Worm (Caenorhabditis elegans) whole organism, early embryonic: ENCODE results near the gene pes-1.

Source experiments
- F13C5.2 ChIP-seq: sonication (generic microtip); optimal IDR thresholded peaks from 2 replicates; lab custom pipeline; 2017; ENCODE audit warnings: mild to moderate bottlenecking, missing genetic modification characterization, inconsistent platforms, missing compliant biosample characterization
- aly-1 ChIP-seq: sonication (generic microtip); optimal IDR thresholded peaks from 2 replicates; lab custom pipeline; 2016; ENCODE audit warnings: missing genetic modification characterization, missing compliant biosample characterization
- ama-1 ChIP-seq: fragments of 150-350 bp; optimal IDR thresholded peaks from 2 replicates; lab custom pipeline; 2014
- ceh-13 ChIP-seq: fragments of 200-800 bp; sonication (Bioruptor generic); optimal IDR thresholded peaks from 2 replicates; lab custom pipeline; 2018; ENCODE audit warnings: mild to moderate bottlenecking, missing genetic modification characterization, missing compliant biosample characterization
- ceh-36 ChIP-seq: sonication (generic microtip); optimal IDR thresholded peaks from 2 replicates; lab custom pipeline; 2016; ENCODE audit warnings: missing genetic modification characterization, inconsistent platforms, missing compliant biosample characterization
- ets-7 ChIP-seq: sonication (generic microtip); optimal IDR thresholded peaks from 2 replicates; lab custom pipeline; 2016; ENCODE audit warnings: missing genotype, missing genetic modification characterization, missing compliant biosample characterization
- flt-1 ChIP-seq: fragments of 200-800 bp; sonication (Bioruptor generic); IDR thresholded peaks from 2 replicates; pipeline ENCODE4 v1.3.6; 2022; ENCODE audit warnings: missing genetic modification characterization, missing compliant biosample characterization
- hmbx-1 ChIP-seq: sonication (generic microtip); optimal IDR thresholded peaks from 2 replicates; lab custom pipeline; 2016; ENCODE audit warnings: mild to moderate bottlenecking, missing genetic modification characterization, missing compliant biosample characterization
- hmg-4 ChIP-seq: fragments of 200-800 bp; sonication (Bioruptor generic); optimal IDR thresholded peaks from 2 replicates; lab custom pipeline; 2018; ENCODE audit warnings: mild to moderate bottlenecking, missing genetic modification characterization, missing compliant biosample characterization
- hnd-1 ChIP-seq: sonication (generic microtip); optimal IDR thresholded peaks from 2 replicates; lab custom pipeline; 2016; ENCODE audit warnings: missing genetic modification characterization, missing compliant biosample characterization
- pes-1 ChIP-seq: fragments of 200-800 bp; sonication (Bioruptor generic); IDR thresholded peaks from 2 replicates; pipeline ENCODE4 v1.3.6; 2022; ENCODE audit warnings: missing genetic modification reagents, missing genetic modification characterization, missing compliant biosample characterization
- scrt-1 ChIP-seq: fragments of 200-800 bp; sonication (Bioruptor generic); IDR thresholded peaks from 2 replicates; pipeline ENCODE4 v1.3.6; 2022; ENCODE audit warnings: missing genetic modification characterization, missing compliant biosample characterization
- tbx-37 ChIP-seq: fragments of 200-800 bp; sonication (Bioruptor generic); conservative IDR thresholded peaks from 2 replicates; pipeline ENCODE4 v1.3.6; 2022; ENCODE audit warnings: missing genetic modification reagents, missing genetic modification characterization, missing compliant biosample characterization
- tra-4 ChIP-seq: sonication (generic microtip); optimal IDR thresholded peaks from 2 replicates; lab custom pipeline; 2017; ENCODE audit warnings: missing genetic modification characterization, missing compliant biosample characterization

DNA sequence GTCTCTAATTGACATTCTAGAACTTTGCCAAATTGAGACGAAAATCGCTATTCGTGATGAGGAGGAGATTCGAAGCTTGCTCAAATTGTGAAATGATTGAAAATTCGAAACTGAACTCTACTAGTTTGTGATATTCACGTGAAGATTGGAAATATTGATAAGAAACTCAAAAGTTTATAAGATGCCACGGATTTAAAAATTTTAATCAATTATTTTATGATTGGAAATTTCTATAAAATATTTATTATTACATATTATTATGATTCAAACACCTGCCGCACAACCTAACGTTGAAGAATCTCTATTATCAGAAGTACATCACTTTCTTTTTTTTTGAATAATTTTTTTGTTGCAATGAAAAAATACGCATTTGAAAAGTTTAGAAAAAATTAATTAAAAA lies 14.0 kb upstream of the pes-1 start, which contains the start of gene E03H12.7:
- TF ChIP-seq flt-1 (GFP tag; lab: Robert Waterston, UW) (no peak), ama-1 (no peak), tbx-37 (GFP tag; lab: Robert Waterston, UW) (no peak), hmbx-1 (tag; lab: Kevin White, UChicago) (no peak), tra-4 (tag; lab: Kevin White, UChicago) (no peak), hnd-1 (tag; lab: Kevin White, UChicago) (no peak), ceh-13 (GFP tag; lab: Kevin White, UChicago) (no peak), scrt-1 (GFP tag; lab: Robert Waterston, UW) (no peak), ceh-36 (tag; lab: Kevin White, UChicago) (no peak), hmg-4 (GFP tag; lab: Kevin White, UChicago) (no peak), ets-7 (tag; lab: Kevin White, UChicago) (no peak), aly-1 (tag; lab: Kevin White, UChicago) (no peak), pes-1 (no peak), F13C5.2 (tag; lab: Kevin White, UChicago) (no peak)
